Worm (Caenorhabditis elegans): ENCODE measurements around the gene F56A8.4.

F56A8.4 gene

ce11 chrIII:13265566-13265965 is 2.5 kb downstream of the F56A8.4 start, which contains the start of gene F56A8.5:
F56A8.5 (plus strand) TSS chrIII:13265866.
- TF ChIP-seq zfh-2 (GFP tag; conservative IDR thresholded peaks at IDR 0.05) (no peak), cebp-2 (GFP tag; IDR thresholded peaks at IDR 0.05) (no peak), lin-26 (GFP tag; IDR thresholded peaks at IDR 0.05) (no peak), Y53G8AR.9 (GFP tag; conservative IDR thresholded peaks at IDR 0.05) (no peak), ztf-22 (GFP tag; optimal IDR thresholded peaks at IDR 0.05) (no peak), unc-62 (GFP tag; optimal IDR thresholded peaks at IDR 0.05) (no peak), mel-28 (tag; optimal IDR thresholded peaks at IDR 0.05; ENCODE audit: borderline replicate concordance) (no peak), akir-1 (GFP tag; optimal IDR thresholded peaks at IDR 0.05) (no peak), B0019.2 (GFP tag; conservative IDR thresholded peaks at IDR 0.05) (no peak), snpc-4 (GFP tag; optimal IDR thresholded peaks at IDR 0.05) (no peak), snpc-4 (tag; optimal IDR thresholded peaks at IDR 0.05) (no peak), hlh-12 (tag; optimal IDR thresholded peaks at IDR 0.05) (no peak), dpff-1 (tag; optimal IDR thresholded peaks at IDR 0.05) (no peak), lin-40 (tag; optimal IDR thresholded peaks at IDR 0.05) (no peak), nfya-2 (GFP tag; IDR thresholded peaks at IDR 0.05) (no peak), ztf-3 (GFP tag; optimal IDR thresholded peaks at IDR 0.05) (no peak), F57A8.1 (GFP tag; optimal IDR thresholded peaks at IDR 0.05) (no peak), F22D6.2 (tag; optimal IDR thresholded peaks at IDR 0.05) (no peak), F10E7.11 (tag; optimal IDR thresholded peaks at IDR 0.05) (no peak), nfyb-1 (GFP tag; IDR thresholded peaks at IDR 0.05) (no peak)

- TF ChIP-seq hsf-1 (GFP tag; IDR thresholded peaks at IDR 0.05) (no peak), snpc-4 (GFP tag; optimal IDR thresholded peaks at IDR 0.05) (no peak), snpc-4 (tag; optimal IDR thresholded peaks at IDR 0.05) (no peak), mcd-1 (GFP tag; IDR thresholded peaks at IDR 0.05) (0 out of 2 replicates have a peak, but pooled peaks have one; percentile 22), egrh-3 (GFP tag; IDR thresholded peaks at IDR 0.05) (0 out of 2 replicates have a peak, but pooled peaks have one; percentile 24), let-526 (GFP tag; IDR thresholded peaks at IDR 0.05) (no peak), nfyb-1 (GFP tag; IDR thresholded peaks at IDR 0.05) (no peak), gei-17 (GFP tag; optimal IDR thresholded peaks at IDR 0.05) (no peak), cebp-2 (GFP tag; IDR thresholded peaks at IDR 0.05) (0 out of 2 replicates have a peak, but pooled peaks have one; percentile 9), attf-6 (GFP tag; IDR thresholded peaks at IDR 0.05) (no peak), dox-1 (GFP tag; IDR thresholded peaks at IDR 0.05) (no peak), zfh-2 (GFP tag; conservative IDR thresholded peaks at IDR 0.05) (peak; percentile 64), sptf-2 (GFP tag; optimal IDR thresholded peaks at IDR 0.05) (no peak), hrde-1 (tag; optimal IDR thresholded peaks at IDR 0.05; ENCODE audit: borderline replicate concordance) (no peak), die-1 (tag; optimal IDR thresholded peaks at IDR 0.05) (no peak), ama-1 (optimal IDR thresholded peaks at IDR 0.05) (no peak), ama-1 (GFP tag; optimal IDR thresholded peaks at IDR 0.05) (no peak), nhr-27 (tag; optimal IDR thresholded peaks at IDR 0.05) (no peak), ccch-3 (GFP tag; optimal IDR thresholded peaks at IDR 0.05) (no peak), nfya-1 (tag; optimal IDR thresholded peaks at IDR 0.05; ENCODE audit: borderline replicate concordance, insufficient read depth) (no peak), hmg-1.2 (GFP tag; IDR thresholded peaks at IDR 0.05) (no peak), bed-2 (GFP tag; IDR thresholded peaks at IDR 0.05) (no peak)
These were observed 4.0 kb downstream of the F56A8.4 start for ce11 chrIII:13267046-13267445.

ce11 chrIII:13268856-13269255 is 5.8 kb downstream of the F56A8.4 start, which contains the start of gene cpf-2:
cpf-2 (minus strand) TSS chrIII:13268883.
- TF ChIP-seq dpl-1 (GFP tag; optimal IDR thresholded peaks at IDR 0.05), result no peak
- no peak for TF ChIP-seq nhr-80 (tag; optimal IDR thresholded peaks at IDR 0.05)
- TF ChIP-seq dox-1 (GFP tag; IDR thresholded peaks at IDR 0.05), result peak; percentile 79
- no peak for TF ChIP-seq attf-6 (GFP tag; IDR thresholded peaks at IDR 0.05)
- TF ChIP-seq K11D2.4 (GFP tag; IDR thresholded peaks at IDR 0.05), result 0 out of 2 replicates have a peak, but pooled peaks have one; percentile 27
- no peak for TF ChIP-seq egl-18 (GFP tag; IDR thresholded peaks at IDR 0.05)
- no peak for TF ChIP-seq mel-28 (tag; optimal IDR thresholded peaks at IDR 0.05; ENCODE audit: borderline replicate concordance)
- TF ChIP-seq F52B5.7 (tag; optimal IDR thresholded peaks at IDR 0.05), result no peak
- TF ChIP-seq F49E8.2 (tag; optimal IDR thresholded peaks at IDR 0.05; ENCODE audit: insufficient read depth), result peak; percentile 17
- TF ChIP-seq T07F8.4 (tag; optimal IDR thresholded peaks at IDR 0.05), result no peak
- no peak for TF ChIP-seq ccch-3 (GFP tag; optimal IDR thresholded peaks at IDR 0.05)
- no peak for TF ChIP-seq ztf-3 (GFP tag; optimal IDR thresholded peaks at IDR 0.05)
- TF ChIP-seq attf-3 (GFP tag; conservative IDR thresholded peaks at IDR 0.05), result no peak
- no peak for TF ChIP-seq repo-1 (tag; optimal IDR thresholded peaks at IDR 0.05)
- TF ChIP-seq Y53G8AR.9 (GFP tag; conservative IDR thresholded peaks at IDR 0.05), result 0 out of 2 replicates have a peak, but pooled peaks have one; percentile 29
- TF ChIP-seq attf-5 (GFP tag; optimal IDR thresholded peaks at IDR 0.05), result peak; percentile 41
